Worm (Caenorhabditis elegans) whole organism, L2 larva: ENCODE results near the gene sucl-2.

ENCODE experiments used
- R02D3.7 ChIP-seq: fragments of 150-350 bp; optimal IDR thresholded peaks from 2 replicates; lab custom pipeline; 2014; ENCODE audit warnings: missing biosample characterization, missing genetic modification characterization
- blmp-1 ChIP-seq: sonication (generic microtip); optimal IDR thresholded peaks from 2 replicates; lab custom pipeline; 2017; ENCODE audit warnings: missing genetic modification characterization, mild to moderate bottlenecking, missing compliant biosample characterization, antibody characterized with exemption, moderate library complexity; ENCODE audit not compliant: insufficient read depth
- ceh-16 ChIP-seq: fragments of 150-350 bp; optimal IDR thresholded peaks from 2 replicates; lab custom pipeline; 2014; ENCODE audit warnings: missing biosample characterization, missing genetic modification characterization
- mdl-1 ChIP-seq, 2 experiments: fragments of 150-350 bp in 1 of 2; sonication (generic microtip) in 1 of 2; optimal IDR thresholded peaks; 2 replicates each; lab custom pipeline; 2017; ENCODE audit warnings: missing biosample characterization in 2 of 2, missing genetic modification characterization in 2 of 2
- nhr-11 ChIP-seq: fragments of 150-350 bp; optimal IDR thresholded peaks from 2 replicates; lab custom pipeline; 2014; ENCODE audit warnings: missing biosample characterization, missing genetic modification characterization
- nhr-23 ChIP-seq: fragments of 150-350 bp; optimal IDR thresholded peaks from 2 replicates; lab custom pipeline; 2014; ENCODE audit warnings: missing biosample characterization, missing genetic modification reagents, missing genetic modification characterization
- nhr-237 ChIP-seq: fragments of 150-350 bp; optimal IDR thresholded peaks from 2 replicates; lab custom pipeline; 2014; ENCODE audit warnings: missing biosample characterization, missing genetic modification characterization
- skn-1 ChIP-seq: sonication (generic microtip); optimal IDR thresholded peaks from 2 replicates; lab custom pipeline; 2017; ENCODE audit warnings: missing biosample characterization, missing genetic modification characterization
- snpc-4 ChIP-seq: fragments of 150-350 bp; optimal IDR thresholded peaks from 2 replicates; lab custom pipeline; 2014; ENCODE audit warnings: missing biosample characterization, missing genetic modification characterization
- ztf-1 ChIP-seq: fragments of 200-800 bp; sonication (Bioruptor generic); conservative IDR thresholded peaks from 2 replicates; pipeline ENCODE4 v1.3.6; 2022; ENCODE audit warnings: missing genetic modification characterization, missing compliant biosample characterization
- ztf-11 ChIP-seq: sonication (generic microtip); optimal IDR thresholded peaks from 2 replicates; lab custom pipeline; 2017; ENCODE audit warnings: missing biosample characterization, missing genetic modification characterization

DNA sequence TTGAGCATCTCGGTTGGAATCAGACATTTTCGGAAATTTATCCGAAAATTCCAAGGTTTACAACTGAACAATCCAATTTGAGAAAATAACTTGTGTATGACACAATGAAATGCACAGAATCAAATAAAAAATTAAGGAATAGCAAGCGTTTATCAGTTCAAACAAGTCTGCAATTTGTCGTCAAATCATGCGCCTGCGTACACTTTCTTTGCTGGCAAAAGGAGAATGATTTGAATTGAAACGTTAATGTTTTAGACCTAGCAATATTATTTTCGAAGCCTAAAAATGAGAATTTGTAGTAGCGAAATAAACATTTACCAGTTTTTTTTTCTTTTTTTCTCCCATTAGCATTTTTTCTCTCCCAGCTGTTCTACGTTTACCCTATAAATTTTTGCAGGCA, 49.3 kb upstream of the sucl-2 start, which contains the start of the genes fbxa-67 and fbxa-11:
- TF ChIP-seq nhr-237 (tag; lab: Kevin White, UChicago) = no peak
- TF ChIP-seq skn-1 (tag; lab: Kevin White, UChicago) = no peak
- TF ChIP-seq blmp-1 (tag; lab: Kevin White, UChicago) = no peak
- no peak for TF ChIP-seq snpc-4 (tag; lab: Kevin White, UChicago)
- TF ChIP-seq ztf-11 (tag; lab: Kevin White, UChicago) = no peak
- no peak for TF ChIP-seq nhr-11 (tag; lab: Kevin White, UChicago)
- no peak for TF ChIP-seq R02D3.7 (tag; lab: Kevin White, UChicago)
- TF ChIP-seq ztf-1 (GFP tag; lab: Robert Waterston, UW) = no peak
- no peak for TF ChIP-seq nhr-23 (tag; lab: Kevin White, UChicago)
- no peak for TF ChIP-seq ceh-16 (tag; lab: Kevin White, UChicago)
- TF ChIP-seq mdl-1 (tag; optimal IDR thresholded peaks at IDR 0.05; lab: Kevin White, UChicago) = no peak
